Fruit fly (Drosophila melanogaster) S2 (cell line): ENCODE measurements around the gene unc-13-4A.

Experiments
- CG8478 ChIP-seq: fragments of >200 bp; optimal IDR thresholded peaks from 2 replicates; lab custom pipeline; 2018
- CTCF ChIP-seq, 2 experiments: fragments of >200 bp; optimal IDR thresholded peaks; 2 replicates each; lab custom pipeline; 2018

The unc-13-4A gene

DNA sequence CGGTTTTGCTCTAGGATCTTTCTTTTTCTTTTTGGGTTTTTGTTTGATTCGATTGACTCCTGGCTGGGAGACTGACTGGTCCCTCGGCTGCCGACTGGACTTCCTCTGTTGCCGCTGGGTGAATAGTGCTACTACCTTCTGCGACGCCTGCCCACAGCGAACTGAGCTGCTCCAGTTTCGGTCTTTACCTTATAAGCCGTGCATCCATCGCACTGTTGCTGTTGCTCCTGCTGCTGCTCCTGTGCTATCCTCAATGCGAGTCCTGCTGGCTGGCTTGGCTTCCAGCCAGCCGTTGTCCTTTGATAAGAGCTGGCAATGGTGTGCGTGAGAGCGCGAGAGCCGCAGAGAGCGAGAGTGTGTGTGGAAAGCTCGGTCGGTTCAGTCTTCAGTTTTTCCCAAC, at the start of gene unc-13-4A:
unc-13-4A (minus strand) TSS at position 143 of the 400 bp plus-strand sequence.
- no peak for TF ChIP-seq CG8478 (lab: Kevin White, UChicago)
- TF ChIP-seq CTCF (optimal IDR thresholded peaks at IDR 0.05; lab: Kevin White, UChicago), result no peak

DNA sequence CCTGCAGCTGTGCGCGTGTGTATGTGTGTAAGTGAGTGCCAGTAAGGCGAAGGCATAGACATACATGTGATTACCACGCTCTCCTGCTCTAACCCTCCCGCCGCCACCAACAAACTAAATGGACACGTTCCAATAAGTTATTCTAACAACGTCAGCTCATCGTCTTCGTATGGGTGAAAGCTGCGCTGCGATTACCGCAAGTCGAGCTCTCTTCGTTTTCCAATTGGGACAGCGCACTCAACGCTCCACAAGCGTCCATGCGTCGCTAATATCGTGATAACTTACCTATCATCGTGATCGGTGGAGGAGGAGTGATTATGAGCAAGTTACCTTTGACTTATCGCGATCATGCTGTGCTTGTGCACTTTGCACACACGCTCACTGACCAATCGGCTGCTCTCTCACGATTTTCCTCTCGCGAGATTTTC, 48.4 kb upstream of the unc-13-4A start:
- TF ChIP-seq CTCF (optimal IDR thresholded peaks at IDR 0.05; lab: Kevin White, UChicago) (no peak), CG8478 (lab: Kevin White, UChicago) (no peak)

DNA sequence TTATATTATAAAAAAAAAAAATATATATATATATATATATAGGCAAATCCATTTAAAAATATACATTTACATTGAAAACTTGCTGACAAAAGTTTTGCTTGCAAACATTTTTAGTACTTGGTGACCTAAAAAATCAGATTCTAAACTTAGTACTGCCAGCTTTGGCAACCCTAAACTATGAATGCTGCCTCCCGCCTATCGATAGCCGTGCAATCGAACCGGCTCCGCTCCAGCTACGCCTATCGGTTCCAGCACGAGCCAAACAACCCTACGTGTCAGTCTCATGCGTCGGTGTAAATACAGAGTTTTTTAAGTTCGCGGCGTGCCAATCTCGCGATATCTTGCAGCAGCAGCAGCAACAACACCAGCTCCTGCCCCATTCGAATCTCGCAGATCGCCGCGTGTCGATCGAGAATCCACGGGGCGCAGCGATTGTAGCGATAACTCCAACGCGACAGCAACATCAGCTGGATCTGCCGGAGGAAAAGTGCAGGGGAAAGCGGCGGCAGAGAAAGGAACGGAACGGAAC, 47.7 kb upstream of the unc-13-4A start, which contains the start of gene Sec63:
Sec63 (plus strand) TSS at position 238 of the 529 bp plus-strand sequence.
- TF ChIP-seq CG8478 (lab: Kevin White, UChicago) (no peak), CTCF (optimal IDR thresholded peaks at IDR 0.05; lab: Kevin White, UChicago) (peak; percentile 16 to 40)

DNA sequence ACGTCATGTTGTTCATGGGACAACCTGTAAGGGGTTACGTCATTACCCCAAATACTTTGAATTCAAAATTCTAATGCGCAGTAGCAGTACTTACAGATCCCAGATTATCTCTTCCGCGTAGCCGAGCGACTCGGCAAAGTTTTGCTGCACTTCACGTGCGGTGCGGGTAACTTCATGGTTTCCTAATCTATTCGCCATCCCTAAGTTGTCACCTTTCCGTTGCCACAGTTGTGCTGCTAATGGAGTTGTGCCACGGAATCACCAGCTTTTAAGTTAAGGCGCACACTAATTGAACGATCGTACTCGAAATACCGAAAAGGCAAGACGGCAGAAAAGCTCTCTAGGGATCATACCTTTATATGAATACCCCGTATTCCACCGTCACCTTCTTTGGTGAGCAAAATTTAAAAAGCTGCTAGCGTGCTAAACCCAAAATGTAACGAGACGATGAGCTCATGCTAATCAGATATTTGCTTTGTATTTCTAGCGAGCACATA, 47.2 kb upstream of the unc-13-4A start, which contains the start of gene pst:
pst (minus strand) TSS at position 437 of the 497 bp plus-strand sequence.
- no peak for TF ChIP-seq CG8478 (lab: Kevin White, UChicago)
- no peak for TF ChIP-seq CTCF (optimal IDR thresholded peaks at IDR 0.05; lab: Kevin White, UChicago)

DNA sequence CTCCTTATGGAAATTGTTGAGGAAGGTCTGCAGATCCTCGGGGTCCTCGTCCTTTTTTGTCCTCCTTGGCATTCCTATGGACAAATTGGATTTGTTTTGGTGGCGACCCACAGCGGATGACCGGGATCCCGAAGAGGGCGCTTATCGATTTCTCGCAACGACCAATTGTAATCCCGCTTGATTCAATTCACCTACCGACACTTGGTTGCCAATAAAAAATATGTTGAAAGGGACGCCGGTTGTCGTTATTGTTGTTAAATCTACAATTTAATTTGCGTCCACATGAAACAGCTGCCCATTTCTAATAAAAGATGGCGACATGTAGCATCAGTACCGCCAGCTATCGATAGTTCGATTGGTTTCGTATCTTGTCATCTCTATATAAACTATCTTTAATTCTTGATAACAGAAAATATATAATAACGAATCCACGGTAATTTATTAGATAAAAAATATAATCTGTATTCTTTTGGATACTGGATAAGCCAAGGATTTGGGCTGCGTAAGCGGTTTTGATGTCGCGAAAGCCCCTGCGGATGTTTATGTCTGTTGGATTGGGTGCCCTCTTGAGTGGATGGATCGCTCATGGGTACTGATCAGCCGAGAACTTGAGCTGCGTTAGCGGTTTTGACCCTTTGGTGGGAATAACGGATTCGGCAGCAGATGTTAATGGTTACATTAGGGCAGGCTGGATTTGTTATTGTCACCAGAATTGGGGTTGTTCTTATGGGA, 43.9 kb upstream of the unc-13-4A start, which contains the start of gene CTCF:
CTCF (minus strand) TSS at position 328 of the 732 bp plus-strand sequence.
- TF ChIP-seq CTCF (optimal IDR thresholded peaks at IDR 0.05; lab: Kevin White, UChicago) (peak; percentile 85 to 93), CG8478 (lab: Kevin White, UChicago) (no peak)

DNA sequence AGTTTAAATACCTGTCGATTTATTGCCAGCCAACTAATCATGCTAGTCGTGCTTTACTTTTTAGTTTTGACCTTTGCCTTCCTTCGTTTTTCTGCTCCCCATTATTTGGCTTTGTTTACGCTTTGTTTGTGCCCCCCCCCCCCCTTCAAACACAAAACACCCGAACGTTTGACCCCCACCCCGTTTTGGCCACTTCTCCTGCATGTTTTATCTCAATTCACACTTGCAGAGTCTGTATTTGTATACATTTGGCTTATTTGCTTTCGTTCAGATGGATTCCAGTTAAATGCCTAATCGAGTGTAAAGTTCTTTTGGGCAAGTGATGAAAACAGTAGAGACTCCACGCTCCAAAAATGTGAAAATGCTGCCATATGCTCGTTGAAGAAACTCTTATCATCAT, 36.6 kb upstream of the unc-13-4A start:
- no peak for TF ChIP-seq CTCF (optimal IDR thresholded peaks at IDR 0.05; lab: Kevin White, UChicago)

DNA sequence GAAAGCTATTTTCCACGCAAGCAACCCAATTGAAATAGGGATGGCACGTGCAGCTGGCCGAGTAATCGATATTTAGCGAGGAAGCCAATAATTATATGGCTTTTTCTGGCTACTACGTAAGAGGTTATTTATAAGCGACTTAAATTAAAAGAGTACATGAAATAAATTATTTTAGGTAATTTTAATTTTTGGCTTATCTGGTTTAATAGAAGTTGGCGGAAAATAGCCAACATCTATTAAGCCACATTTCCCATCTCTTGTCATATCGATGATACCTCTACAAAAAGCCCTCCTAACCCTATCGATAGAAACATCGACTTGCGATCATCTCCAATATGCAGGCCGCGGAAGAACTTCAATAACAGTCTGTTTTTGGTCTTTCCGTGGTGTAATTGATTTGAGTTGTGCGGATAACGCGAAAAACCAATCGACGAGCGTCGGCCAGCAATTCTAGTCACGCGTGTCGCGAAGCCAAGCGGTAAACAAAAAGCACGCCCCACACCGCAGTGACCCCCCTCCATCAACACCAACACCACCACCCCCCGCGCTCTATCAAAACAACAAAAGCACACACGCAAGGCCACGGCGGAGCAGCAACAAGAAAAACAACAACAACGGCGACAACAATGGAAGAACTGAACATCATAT, 35.4 kb upstream of the unc-13-4A start, which contains the start of the genes Srp19 and qm:
Srp19 (minus strand) TSS at position 51 of the 648 bp plus-strand sequence.
qm (plus strand) TSS at position 330 of the 648 bp plus-strand sequence.
- TF ChIP-seq CG8478 (lab: Kevin White, UChicago) (no peak), CTCF (optimal IDR thresholded peaks at IDR 0.05; lab: Kevin White, UChicago) (no peak)

DNA sequence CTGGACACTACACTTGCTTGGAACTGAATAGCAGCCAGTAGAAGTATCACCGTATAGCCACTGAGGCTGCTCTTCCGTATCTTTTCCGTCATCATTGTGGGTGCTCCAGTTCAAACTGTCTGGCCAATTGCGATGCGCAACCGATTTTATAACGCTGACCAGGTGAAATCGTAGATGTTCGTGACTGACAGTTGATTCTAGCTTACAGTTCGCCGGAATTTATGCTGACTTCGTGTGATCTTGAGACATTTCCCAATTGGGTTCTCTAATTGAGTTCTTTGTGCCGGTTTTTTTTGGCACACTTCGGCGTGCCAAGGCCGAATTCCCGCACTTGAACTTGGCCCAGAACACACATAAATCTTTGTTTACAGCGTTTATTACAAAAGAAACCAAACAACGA, 34.3 kb upstream of the unc-13-4A start, which contains the start of gene CG14834:
CG14834 (minus strand) TSS at position 173 of the 400 bp plus-strand sequence.
- no peak for TF ChIP-seq CTCF (optimal IDR thresholded peaks at IDR 0.05; lab: Kevin White, UChicago)
- TF ChIP-seq CG8478 (lab: Kevin White, UChicago), result no peak

DNA sequence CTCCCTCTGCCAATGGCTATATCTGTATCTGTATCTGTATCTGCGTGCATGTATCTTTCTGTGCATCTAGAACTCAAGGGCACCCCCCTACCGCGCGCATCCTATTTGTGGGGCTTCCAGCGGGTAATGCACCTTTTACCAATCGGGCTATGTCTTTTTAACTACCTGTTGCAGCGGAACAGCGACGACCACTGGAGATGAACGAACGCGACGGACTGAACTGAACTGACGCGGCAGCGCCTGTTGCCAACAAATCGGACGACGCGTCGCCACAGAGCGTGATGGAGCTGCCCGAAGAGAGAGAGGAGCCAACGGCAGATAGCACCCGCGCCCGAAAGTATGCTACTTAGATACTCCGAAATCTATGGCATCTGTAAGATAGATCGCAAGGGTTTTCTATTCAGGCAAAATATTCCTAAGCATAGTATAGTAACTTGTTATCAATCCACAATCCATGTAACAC, 32.3 kb upstream of the unc-13-4A start, which contains the start of gene Cln7:
Cln7 (minus strand) TSS at position 219 of the 463 bp plus-strand sequence.
- TF ChIP-seq CTCF (optimal IDR thresholded peaks at IDR 0.05; lab: Kevin White, UChicago) (no peak), CG8478 (lab: Kevin White, UChicago) (no peak)

DNA sequence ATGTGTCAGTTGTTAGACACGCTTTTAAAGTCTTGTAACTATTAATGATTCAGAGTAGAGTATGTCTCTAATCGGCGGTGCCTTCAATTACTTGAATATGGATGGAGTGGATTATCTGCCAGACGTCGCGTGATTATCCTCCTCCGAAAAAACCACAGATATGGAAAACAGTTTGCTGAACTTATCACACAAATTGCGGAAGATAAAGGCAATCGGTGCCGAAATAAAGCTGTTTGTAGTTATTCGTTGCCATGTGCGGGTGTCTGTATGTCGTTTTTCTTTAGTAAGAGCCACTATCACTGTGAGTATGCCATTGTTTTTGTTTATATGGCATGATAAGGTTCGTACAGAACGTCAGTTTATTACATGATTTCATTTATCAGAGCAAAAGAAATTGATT, 31.3 kb upstream of the unc-13-4A start:
- TF ChIP-seq CTCF (optimal IDR thresholded peaks at IDR 0.05; lab: Kevin White, UChicago) (no peak), CG8478 (lab: Kevin White, UChicago) (no peak)

DNA sequence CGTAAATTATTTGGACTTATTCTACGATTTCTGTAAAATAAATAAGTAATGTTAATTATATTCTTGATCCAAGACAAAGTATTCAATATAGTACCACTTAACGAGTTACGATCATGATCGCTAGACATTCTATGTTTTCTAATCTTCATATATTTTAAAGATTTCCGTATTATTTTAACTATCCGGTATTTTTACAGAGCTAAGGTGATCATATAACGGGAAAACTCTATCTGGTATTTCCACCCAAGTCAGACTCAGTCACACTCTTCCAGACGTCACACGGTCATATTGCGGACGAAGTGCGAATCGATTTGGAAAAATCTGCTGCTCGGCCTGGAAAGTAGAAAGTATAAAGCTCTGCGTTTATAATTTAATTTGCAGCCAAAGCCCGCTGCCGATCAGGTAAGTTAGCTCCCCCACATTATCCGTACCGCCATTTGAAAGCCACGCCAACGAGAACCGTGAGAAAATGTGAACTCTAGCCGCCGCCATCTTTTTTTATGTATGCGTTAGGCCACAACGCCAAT, 26.6 kb upstream of the unc-13-4A start, which contains the start of the genes lark and eco:
lark (plus strand) TSS at position 51 of the 527 bp plus-strand sequence.
eco (minus strand) TSS at position 125 of the 527 bp plus-strand sequence.
- no peak for TF ChIP-seq CG8478 (lab: Kevin White, UChicago)
- TF ChIP-seq CTCF (optimal IDR thresholded peaks at IDR 0.05; lab: Kevin White, UChicago), result no peak

DNA sequence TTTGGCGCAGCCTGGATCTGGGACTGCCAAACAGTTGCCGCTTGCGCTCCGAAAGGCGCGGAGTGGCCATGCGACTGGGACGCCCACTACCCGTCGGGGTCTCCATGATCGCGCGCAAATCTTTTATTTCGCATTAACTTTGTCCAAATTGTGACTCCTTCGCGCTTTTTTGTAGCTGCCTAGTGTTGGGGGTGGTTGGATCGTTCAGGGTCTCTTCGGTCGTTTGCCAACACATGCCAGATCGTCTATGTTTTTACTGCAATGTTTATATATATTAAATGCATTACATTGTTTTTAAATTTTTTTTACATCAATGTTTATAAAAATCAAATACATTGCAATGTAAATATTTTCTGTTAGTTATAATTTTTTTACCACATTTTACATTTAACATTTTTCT, 26.1 kb upstream of the unc-13-4A start:
- TF ChIP-seq CTCF (optimal IDR thresholded peaks at IDR 0.05; lab: Kevin White, UChicago), result no peak

DNA sequence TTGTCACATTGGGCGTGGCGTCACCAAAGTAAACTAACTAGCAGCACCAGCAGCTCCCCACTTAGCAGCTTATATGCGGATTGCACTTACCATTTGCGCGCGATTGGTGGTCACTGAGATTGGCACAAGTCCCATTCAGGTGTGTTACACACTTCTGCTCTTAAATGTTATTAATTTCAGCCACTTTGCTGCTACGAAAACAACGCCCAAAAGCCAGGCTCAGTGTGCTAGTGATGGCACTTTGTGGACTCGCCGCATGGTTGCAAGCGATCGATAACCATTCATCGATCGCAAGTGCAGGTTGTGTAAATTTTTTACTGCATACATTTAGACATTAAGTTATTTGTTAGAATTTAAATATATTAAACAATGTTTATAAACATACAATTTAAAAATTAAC, 22.3 kb upstream of the unc-13-4A start, which contains the start of the genes wrm1 and wrm2:
wrm1 (minus strand) TSS at position 237 of the 400 bp plus-strand sequence.
wrm2 (minus strand) TSS at position 237 of the 400 bp plus-strand sequence.
- TF ChIP-seq CTCF (optimal IDR thresholded peaks at IDR 0.05; lab: Kevin White, UChicago) (no peak), CG8478 (lab: Kevin White, UChicago) (no peak)
